Fruit fly (Drosophila melanogaster): Measurements from ENCODE around the gene CG10357.

DNA sequence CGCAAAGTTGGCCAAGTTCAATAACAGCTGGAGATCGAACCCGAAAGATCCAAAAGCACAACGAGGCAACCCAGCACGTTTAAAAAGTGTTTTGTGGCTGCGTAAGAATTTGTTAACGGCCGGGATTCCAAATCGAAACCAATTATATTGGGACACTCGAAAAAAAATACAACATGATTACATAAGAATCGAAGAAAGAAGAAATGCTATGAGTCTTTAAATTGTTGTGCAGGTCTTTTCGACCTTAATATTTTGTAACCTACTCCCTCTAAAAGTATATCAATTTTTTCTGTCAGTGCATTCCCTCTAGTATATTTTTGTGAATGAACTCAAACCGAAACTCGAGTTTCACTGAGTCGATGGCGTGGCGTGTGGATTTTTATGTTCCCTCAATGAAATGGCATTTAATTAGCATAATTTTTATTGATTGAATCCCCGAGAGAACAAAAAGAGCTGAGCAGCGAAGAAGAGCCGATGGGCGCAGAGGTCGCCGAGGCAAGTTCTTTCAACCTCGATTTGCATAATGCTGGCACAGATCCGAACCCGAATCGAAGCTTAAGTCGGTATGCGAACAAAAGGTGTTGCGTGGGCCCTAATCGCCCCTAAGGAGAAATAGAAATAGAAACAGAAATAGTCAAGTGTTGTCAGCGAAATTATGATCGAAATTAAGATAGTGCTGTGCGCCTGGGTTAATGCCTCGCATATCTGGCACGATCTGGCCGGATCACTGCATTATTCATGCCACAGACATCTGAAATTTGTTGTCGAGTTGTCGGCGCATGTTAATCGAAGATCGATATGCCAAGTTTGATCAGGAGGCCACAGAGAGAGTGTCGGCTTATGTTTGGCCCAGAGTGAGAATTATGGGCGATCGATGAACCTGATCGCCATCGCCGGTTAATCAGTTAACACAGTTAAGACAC lies 50.4 kb downstream of the CG10357 start:
- no peak for TF ChIP-seq Myc (optimal IDR thresholded peaks at IDR 0.05)
- TF ChIP-seq insv (optimal IDR thresholded peaks at IDR 0.05) = no peak
